Worm (Caenorhabditis elegans) whole organism, L4/young adult: ENCODE data around the gene C27A7.9.

Experiments used
- W03F9.2 ChIP-seq: fragments of 150-350 bp; optimal IDR thresholded peaks from 2 replicates; lab custom pipeline; 2014; ENCODE audit warnings: missing biosample characterization, missing genetic modification characterization
- dao-5 ChIP-seq: sonication (generic microtip); optimal IDR thresholded peaks from 2 replicates; lab custom pipeline; 2016; ENCODE audit warnings: missing genotype, missing genetic modification characterization, moderate library complexity, missing compliant biosample characterization
- him-1 ChIP-seq: sonication (generic microtip); optimal IDR thresholded peaks from 2 replicates; lab custom pipeline; 2016; ENCODE audit warnings: missing genotype, missing genetic modification reagents, missing genetic modification characterization, missing compliant biosample characterization

C27A7.9 gene

ce11 chrV:12179338-12179737 lies 24.9 kb upstream of the C27A7.9 start, which contains the start of gene clec-224:
clec-224 (minus strand) TSS chrV:12179438.
- TF ChIP-seq W03F9.2 (tag; lab: Kevin White, UChicago) (no peak), dao-5 (tag; lab: Kevin White, UChicago) (no peak), him-1 (tag; lab: Kevin White, UChicago) (no peak)

- no peak for TF ChIP-seq dao-5 (tag; lab: Kevin White, UChicago)
- no peak for TF ChIP-seq him-1 (tag; lab: Kevin White, UChicago)
- no peak for TF ChIP-seq W03F9.2 (tag; lab: Kevin White, UChicago)
These were observed 15.7 kb upstream of the C27A7.9 start, which contains the start of gene ZK863.1 for ce11 chrV:12170114-12170513. ZK863.1 (minus strand) TSS chrV:12170214.

ce11 chrV:12167653-12168052 lies 13.2 kb upstream of the C27A7.9 start, which contains the start of gene col-37:
col-37 (minus strand) TSS chrV:12167753.
- no peak for TF ChIP-seq dao-5 (tag; lab: Kevin White, UChicago)
- TF ChIP-seq him-1 (tag; lab: Kevin White, UChicago) = no peak

ce11 chrV:12167031-12167430 lies 12.6 kb upstream of the C27A7.9 start:
- TF ChIP-seq dao-5 (tag; lab: Kevin White, UChicago) (no peak), him-1 (tag; lab: Kevin White, UChicago) (no peak), W03F9.2 (tag; lab: Kevin White, UChicago) (no peak)

ce11 chrV:12162906-12163305 lies 8.5 kb upstream of the C27A7.9 start, which contains the start of gene srj-4:
srj-4 (plus strand) TSS chrV:12163206.
- no peak for TF ChIP-seq him-1 (tag; lab: Kevin White, UChicago)
- TF ChIP-seq dao-5 (tag; lab: Kevin White, UChicago) = no peak
- TF ChIP-seq W03F9.2 (tag; lab: Kevin White, UChicago) = no peak

- TF ChIP-seq dao-5 (tag; lab: Kevin White, UChicago) (no peak), W03F9.2 (tag; lab: Kevin White, UChicago) (no peak)
These were observed 7.8 kb upstream of the C27A7.9 start, which contains the start of gene C27A7.5 for ce11 chrV:12162220-12162619. C27A7.5 (minus strand) TSS chrV:12162320.

- TF ChIP-seq him-1 (tag; lab: Kevin White, UChicago) (no peak), W03F9.2 (tag; lab: Kevin White, UChicago) (no peak), dao-5 (tag; lab: Kevin White, UChicago) (no peak)
These were observed 6.7 kb upstream of the C27A7.9 start for ce11 chrV:12161157-12161556.

ce11 chrV:12159975-12160374 lies 5.5 kb upstream of the C27A7.9 start:
- no peak for TF ChIP-seq W03F9.2 (tag; lab: Kevin White, UChicago)
- TF ChIP-seq him-1 (tag; lab: Kevin White, UChicago) = no peak
- no peak for TF ChIP-seq dao-5 (tag; lab: Kevin White, UChicago)

- TF ChIP-seq him-1 (tag; lab: Kevin White, UChicago) (no peak), W03F9.2 (tag; lab: Kevin White, UChicago) (no peak), dao-5 (tag; lab: Kevin White, UChicago) (no peak)
These were observed 3.9 kb upstream of the C27A7.9 start for ce11 chrV:12158377-12158776.

- no peak for TF ChIP-seq him-1 (tag; lab: Kevin White, UChicago)
- no peak for TF ChIP-seq W03F9.2 (tag; lab: Kevin White, UChicago)
- no peak for TF ChIP-seq dao-5 (tag; lab: Kevin White, UChicago)
These were observed 670 bp downstream of the C27A7.9 start for ce11 chrV:12153784-12154183.

- no peak for TF ChIP-seq dao-5 (tag; lab: Kevin White, UChicago)
- no peak for TF ChIP-seq him-1 (tag; lab: Kevin White, UChicago)
- no peak for TF ChIP-seq W03F9.2 (tag; lab: Kevin White, UChicago)
These were observed 1.6 kb downstream of the C27A7.9 start, which contains the start of gene C27A7.8 for ce11 chrV:12152857-12153256. C27A7.8 (plus strand) TSS chrV:12153157.

ce11 chrV:12150607-12151006 lies 3.8 kb downstream of the C27A7.9 start, which contains the start of gene che-11:
che-11 (minus strand) TSS chrV:12150707.
- TF ChIP-seq him-1 (tag; lab: Kevin White, UChicago) (no peak), dao-5 (tag; lab: Kevin White, UChicago) (no peak), W03F9.2 (tag; lab: Kevin White, UChicago) (no peak)

ce11 chrV:12140625-12141024 lies 13.8 kb downstream of the C27A7.9 start, which contains the start of gene C27A7.3:
C27A7.3 (plus strand) TSS chrV:12140925.
- TF ChIP-seq dao-5 (tag; lab: Kevin White, UChicago) (no peak), W03F9.2 (tag; lab: Kevin White, UChicago) (no peak), him-1 (tag; lab: Kevin White, UChicago) (no peak)

- TF ChIP-seq dao-5 (tag; lab: Kevin White, UChicago) (no peak), him-1 (tag; lab: Kevin White, UChicago) (no peak), W03F9.2 (tag; lab: Kevin White, UChicago) (no peak)
These were observed 16.5 kb downstream of the C27A7.9 start for ce11 chrV:12137942-12138341.
